Worm (Caenorhabditis elegans): ENCODE data around the gene ZK1307.8.

Gene ZK1307.8

ce11 chrII:9646928-9647838 lies 22.8 kb downstream of the ZK1307.8 start, which contains the start of gene sqv-8 (continued):
- TF ChIP-seq unc-39 (tag; optimal IDR thresholded peaks at IDR 0.05) (no peak), unc-62 (GFP tag; optimal IDR thresholded peaks at IDR 0.05 in 1 of 2) (peak in 1 of 2 experiments; percentile 84), unc-62 (tag; optimal IDR thresholded peaks at IDR 0.05) (no peak), mdt-29 (GFP tag; IDR thresholded peaks at IDR 0.05) (no peak), lin-15B (tag; optimal IDR thresholded peaks at IDR 0.05) (no peak), daf-19 (GFP tag; conservative IDR thresholded peaks at IDR 0.05) (no peak), mes-2 (tag; optimal IDR thresholded peaks at IDR 0.05; ENCODE audit: poor library complexity, severe bottlenecking) (no peak), lim-7 (GFP tag; IDR thresholded peaks at IDR 0.05) (no peak), ceh-20 (GFP tag; IDR thresholded peaks at IDR 0.05) (no peak), hmg-1.1 (GFP tag; IDR thresholded peaks at IDR 0.05) (peak; percentile 36; the same call in 1 of the 2 replicates), nhr-41 (GFP tag; IDR thresholded peaks at IDR 0.05) (no peak), Y75B8A.6 (GFP tag; IDR thresholded peaks at IDR 0.05) (no peak), vab-7 (GFP tag; IDR thresholded peaks at IDR 0.05) (no peak), ctbp-1 (GFP tag; IDR thresholded peaks at IDR 0.05) (no peak), ceh-28 (tag; optimal IDR thresholded peaks at IDR 0.05) (peak; percentile 1), ZK337.2 (GFP tag; IDR thresholded peaks at IDR 0.05) (no peak), daf-8 (GFP tag; IDR thresholded peaks at IDR 0.05) (no peak), lin-29 (GFP tag; IDR thresholded peaks at IDR 0.05) (no peak), skn-1 (tag; optimal IDR thresholded peaks at IDR 0.05) (no peak), dmd-9 (GFP tag; IDR thresholded peaks at IDR 0.05) (no peak), Y48G9A.11 (GFP tag; IDR thresholded peaks at IDR 0.05) (peak; percentile 8; the same call in 1 of the 2 replicates), lin-38 (GFP tag; IDR thresholded peaks at IDR 0.05) (no peak), zfp-3 (GFP tag; conservative IDR thresholded peaks at IDR 0.05) (peak; percentile 50; the same call in 1 of the 2 replicates), mxl-3 (GFP tag; optimal IDR thresholded peaks at IDR 0.05) (no peak), Y105C5A.15 (GFP tag; IDR thresholded peaks at IDR 0.05) (no peak), spr-1 (tag; optimal IDR thresholded peaks at IDR 0.05) (no peak), dmd-6 (GFP tag; IDR thresholded peaks at IDR 0.05) (peak; percentile 82), snpc-1.2 (GFP tag; IDR thresholded peaks at IDR 0.05) (no peak), fos-1 (tag; optimal IDR thresholded peaks at IDR 0.05) (no peak), ces-1 (GFP tag; optimal IDR thresholded peaks at IDR 0.05) (no peak), T20F7.1 (GFP tag; optimal IDR thresholded peaks at IDR 0.05) (peak; percentile 7), nhr-237 (tag; optimal IDR thresholded peaks at IDR 0.05) (no peak), lsy-2 (tag; optimal IDR thresholded peaks at IDR 0.05) (peak in 1 of 2 experiments; percentile 39), jun-1 (tag; optimal IDR thresholded peaks at IDR 0.05) (no peak), duxl-1 (tag; optimal IDR thresholded peaks at IDR 0.05; ENCODE audit: poor library complexity) (no peak), aha-1 (tag) (no peak), tag-97 (GFP tag; IDR thresholded peaks at IDR 0.05) (no peak), hlh-30 (tag; optimal IDR thresholded peaks at IDR 0.05; ENCODE audit: insufficient read depth) (peak; percentile 92), php-3 (GFP tag; IDR thresholded peaks at IDR 0.05) (no peak), lin-1 (GFP tag; IDR thresholded peaks at IDR 0.05) (no peak), madf-9 (GFP tag; conservative IDR thresholded peaks at IDR 0.05) (no peak), aly-2 (tag; optimal IDR thresholded peaks at IDR 0.05) (no peak), T26A8.4 (GFP tag; IDR thresholded peaks at IDR 0.05) (no peak)

Data from whole organism, L4 larva.